Fruit fly (Drosophila melanogaster): ENCODE measurements around the gene CG10958.
A peak's percentile ranks its signal among the peaks of the same experiment; 100 is the strongest.

The CG10958 gene

DNA sequence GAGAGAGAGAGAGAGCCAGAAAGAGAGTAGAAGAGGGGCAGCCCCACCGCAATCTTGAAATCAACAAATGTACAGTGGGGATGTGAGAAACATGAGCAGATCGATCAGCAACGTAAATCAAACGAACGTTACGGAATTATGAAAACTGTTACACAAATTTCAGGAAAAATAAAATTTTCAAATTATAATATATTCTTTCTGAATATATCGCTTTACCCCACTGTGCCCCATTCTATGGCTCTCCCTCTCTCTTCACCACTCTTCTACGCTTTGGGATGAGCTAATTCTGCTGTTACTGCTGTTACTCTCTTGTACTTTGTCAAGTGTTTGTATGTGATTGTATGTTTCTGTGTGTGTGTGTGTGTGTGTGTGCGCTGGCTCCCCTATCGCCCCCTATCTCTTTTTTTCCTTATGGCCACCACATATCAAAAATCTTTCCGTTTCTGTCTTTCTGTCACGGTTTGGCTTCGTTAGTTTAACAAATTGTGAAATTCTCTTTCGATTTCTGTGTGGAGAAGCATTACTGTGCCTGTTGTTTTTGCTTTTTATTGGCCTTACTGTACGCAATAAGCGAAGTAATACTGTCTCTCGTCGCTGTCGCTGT is 41.0 kb upstream of the CG10958 start:
- peak; percentile 98 for TF ChIP-seq CG14014 (GFP tag; IDR thresholded peaks at IDR 0.05)
- TF ChIP-seq sug (tag; optimal IDR thresholded peaks at IDR 0.05), result peak; percentile 86
- TF ChIP-seq Hand (GFP tag; optimal IDR thresholded peaks at IDR 0.05), result peak; percentile 96
- TF ChIP-seq Dip3 (GFP tag; optimal IDR thresholded peaks at IDR 0.05), result peak; percentile 86
- TF ChIP-seq CG17361 (GFP tag; IDR thresholded peaks at IDR 0.05), result peak; percentile 95
- TF ChIP-seq gsb (GFP tag; IDR thresholded peaks at IDR 0.05), result peak; percentile 98
- peak; percentile 94 for TF ChIP-seq CG13775 (GFP tag; optimal IDR thresholded peaks at IDR 0.05)
- TF ChIP-seq CG15601 (tag; optimal IDR thresholded peaks at IDR 0.05), result peak; percentile 91
- TF ChIP-seq CG31365 (tag; optimal IDR thresholded peaks at IDR 0.05), result peak; percentile 88
- peak; percentile 85 for TF ChIP-seq ERR (GFP tag; optimal IDR thresholded peaks at IDR 0.05)
- peak; percentile 99 for TF ChIP-seq CG11247 (GFP tag; IDR thresholded peaks at IDR 0.05)
- TF ChIP-seq CG31441 (GFP tag; IDR thresholded peaks at IDR 0.05), result peak; percentile 93
- TF ChIP-seq CG14441 (GFP tag; IDR thresholded peaks at IDR 0.05), result peak; percentile 99
- TF ChIP-seq CG30020 (tag; optimal IDR thresholded peaks at IDR 0.05), result peak; percentile 57
- TF ChIP-seq fd3F (GFP tag; optimal IDR thresholded peaks at IDR 0.05), result peak; percentile 94
- peak; percentile 99 for TF ChIP-seq Optix (GFP tag; IDR thresholded peaks at IDR 0.05)
- TF ChIP-seq vvl (GFP tag; IDR thresholded peaks at IDR 0.05), result peak; percentile 99
- TF ChIP-seq MESR4 (GFP tag; optimal IDR thresholded peaks at IDR 0.05), result peak; percentile 42
- TF ChIP-seq gem (tag; optimal IDR thresholded peaks at IDR 0.05), result peak; percentile 98
- TF ChIP-seq HLH4C (GFP tag; IDR thresholded peaks at IDR 0.05; ENCODE audit: partially characterized antibody), result no peak
- TF ChIP-seq Rfx (GFP tag; IDR thresholded peaks at IDR 0.05), result peak; percentile 99
- TF ChIP-seq Blimp-1 (GFP tag; optimal IDR thresholded peaks at IDR 0.05), result peak; percentile 94
- TF ChIP-seq pho (GFP tag; optimal IDR thresholded peaks at IDR 0.05), result peak; percentile 90
- peak; percentile 99 for TF ChIP-seq lab (GFP tag; optimal IDR thresholded peaks at IDR 0.05)
- peak; percentile 87 for TF ChIP-seq Fer2 (tag; optimal IDR thresholded peaks at IDR 0.05)
- peak; percentile 95 for TF ChIP-seq Oli (tag; optimal IDR thresholded peaks at IDR 0.05)
- peak; percentile 88 for TF ChIP-seq CG16863 (GFP tag; optimal IDR thresholded peaks at IDR 0.05)
- peak; percentile 78 for TF ChIP-seq luna (GFP tag; optimal IDR thresholded peaks at IDR 0.05)
- TF ChIP-seq pan (optimal IDR thresholded peaks at IDR 0.05), result no peak
- TF ChIP-seq pan (GFP tag; optimal IDR thresholded peaks at IDR 0.05 in 1 of 2, IDR thresholded peaks at IDR 0.05 in 1 of 2), result peak in 1 of 2 experiments; percentile 99
- TF ChIP-seq sens (GFP tag), result peak; percentile 98
- peak; percentile 98 for TF ChIP-seq NFAT (GFP tag; IDR thresholded peaks at IDR 0.05)
- TF ChIP-seq nerfin-1 (tag; optimal IDR thresholded peaks at IDR 0.05), result peak; percentile 88
- peak; percentile 71 for TF ChIP-seq CG15696 (tag; optimal IDR thresholded peaks at IDR 0.05)
- peak; percentile 97 for TF ChIP-seq CG15269 (tag; optimal IDR thresholded peaks at IDR 0.05)
- no peak; the same call in 1 of the 2 replicates for TF ChIP-seq bbx (GFP tag; IDR thresholded peaks at IDR 0.05; ENCODE audit: partially characterized antibody)
- TF ChIP-seq exex (tag; optimal IDR thresholded peaks at IDR 0.05), result peak; percentile 81
- TF ChIP-seq Hmr (GFP tag; optimal IDR thresholded peaks at IDR 0.05), result peak; percentile 98
- TF ChIP-seq CG13123 (GFP tag; optimal IDR thresholded peaks at IDR 0.05), result peak; percentile 86
- TF ChIP-seq btn (GFP tag; optimal IDR thresholded peaks at IDR 0.05), result peak; percentile 84
- peak; percentile 98 for TF ChIP-seq Atf6 (GFP tag; IDR thresholded peaks at IDR 0.05)
- TF ChIP-seq cwo (GFP tag; optimal IDR thresholded peaks at IDR 0.05), result peak; percentile 96
- peak; percentile 96 for TF ChIP-seq CG1024 (GFP tag; IDR thresholded peaks at IDR 0.05)
- peak; percentile 92 for TF ChIP-seq kay (GFP tag; optimal IDR thresholded peaks at IDR 0.05)
- peak; percentile 98 for TF ChIP-seq CG11456 (GFP tag; IDR thresholded peaks at IDR 0.05)
- TF ChIP-seq ind (GFP tag; optimal IDR thresholded peaks at IDR 0.05), result peak; percentile 96
- TF ChIP-seq Jarid2 (GFP tag; optimal IDR thresholded peaks at IDR 0.05), result peak; percentile 80
- peak; percentile 76 for TF ChIP-seq Nf-YC (tag; optimal IDR thresholded peaks at IDR 0.05)
- TF ChIP-seq CG8388 (GFP tag; optimal IDR thresholded peaks at IDR 0.05), result peak; percentile 95
- TF ChIP-seq CG12236 (GFP tag; optimal IDR thresholded peaks at IDR 0.05), result peak; percentile 73

All from whole organism, embryonic.